Worm (Caenorhabditis elegans) whole organism, L1 larva: Measurements from ENCODE around the gene C01G6.3.

Experiments
- ama-1 ChIP-seq: fragments of 150-350 bp; optimal IDR thresholded peaks from 2 replicates; lab custom pipeline; 2014
- dpl-1 ChIP-seq, 3 experiments: fragments of 150-350 bp in 2 of 3; sonication (generic microtip) in 1 of 3; optimal IDR thresholded peaks; 2 replicates each; lab custom pipeline; 2014 to 2017; ENCODE audit warnings: missing biosample characterization in 3 of 3, missing genetic modification characterization in 3 of 3, missing genetic modification reagents in 3 of 3
- egl-13 ChIP-seq: sonication (generic microtip); optimal IDR thresholded peaks from 2 replicates; lab custom pipeline; 2016; ENCODE audit warnings: missing genotype, missing genetic modification reagents, missing genetic modification characterization, missing compliant biosample characterization
- fos-1 ChIP-seq: fragments of 150-350 bp; optimal IDR thresholded peaks from 2 replicates; lab custom pipeline; 2014; ENCODE audit warnings: missing biosample characterization, missing genetic modification characterization
- nhr-90 ChIP-seq: sonication (generic microtip); optimal IDR thresholded peaks from 2 replicates; lab custom pipeline; 2016; ENCODE audit warnings: mild to moderate bottlenecking, missing genetic modification characterization, missing compliant biosample characterization; ENCODE audit not compliant: poor library complexity
- skn-1 ChIP-seq: fragments of 150-350 bp; optimal IDR thresholded peaks from 2 replicates; lab custom pipeline; 2014; ENCODE audit warnings: missing biosample characterization, missing genetic modification characterization

ce11 chrII:9260026-9260425 is 9.7 kb upstream of the C01G6.3 start:
- TF ChIP-seq nhr-90 (tag; lab: Kevin White, UChicago): peak; percentile 29
- no peak for TF ChIP-seq fos-1 (tag; lab: Kevin White, UChicago)
- no peak for TF ChIP-seq skn-1 (tag; lab: Kevin White, UChicago)
- TF ChIP-seq egl-13 (tag; lab: Kevin White, UChicago): no peak
- peak in 1 of 3 experiments; percentile 7 for TF ChIP-seq dpl-1 (GFP tag; optimal IDR thresholded peaks at IDR 0.05; lab: Kevin White, UChicago)
- TF ChIP-seq ama-1: no peak
